Fruit fly (Drosophila melanogaster) whole organism, pupa: ENCODE results near the gene CG9300.

ENCODE experiments used
- CG10348 ChIP-seq: fragments of 200-800 bp; sonication (Bioruptor generic); IDR thresholded peaks from 2 replicates; pipeline ENCODE4 v1.3.6; 2022; ENCODE audit warnings: missing biosample characterization, missing genetic modification characterization
- CG12605 ChIP-seq: fragments of 200-800 bp; sonication (Bioruptor generic); IDR thresholded peaks from 2 replicates; pipeline ENCODE4 v1.3.6; 2022; ENCODE audit warnings: missing biosample characterization, missing genetic modification characterization
- CG13204 ChIP-seq: fragments of 200-800 bp; sonication (Bioruptor generic); optimal IDR thresholded peaks from 2 replicates; lab custom pipeline; 2018; ENCODE audit warnings: missing biosample characterization, mild to moderate bottlenecking, missing genetic modification characterization, moderate library complexity
- CG14655 ChIP-seq: fragments of 200-800 bp; sonication (Bioruptor generic); optimal IDR thresholded peaks from 3 replicates; lab custom pipeline; 2017; ENCODE audit warnings: mild to moderate bottlenecking, missing biosample characterization, missing genetic modification reagents, missing genetic modification characterization
- CG15710 ChIP-seq: fragments of 200-800 bp; sonication (Bioruptor generic); optimal IDR thresholded peaks from 2 replicates; lab custom pipeline; 2018; ENCODE audit warnings: missing biosample characterization, mild to moderate bottlenecking, missing genetic modification characterization, moderate library complexity
- CG17806 ChIP-seq: fragments of 200-800 bp; sonication (Bioruptor generic); optimal IDR thresholded peaks from 2 replicates; lab custom pipeline; 2018; ENCODE audit warnings: missing biosample characterization, mild to moderate bottlenecking, missing genetic modification characterization, moderate library complexity
- CG32121 ChIP-seq: fragments of 200-800 bp; sonication (Bioruptor generic); IDR thresholded peaks from 2 replicates; pipeline ENCODE4 v1.3.6; 2022; ENCODE audit warnings: missing biosample characterization, missing genetic modification characterization
- CG34367 ChIP-seq: fragments of 200-800 bp; sonication (Bioruptor generic); optimal IDR thresholded peaks from 2 replicates; lab custom pipeline; 2018; ENCODE audit warnings: missing biosample characterization, mild to moderate bottlenecking, missing genetic modification characterization
- CG4496 ChIP-seq: fragments of 200-800 bp; sonication (Bioruptor generic); IDR thresholded peaks from 3 replicates; pipeline ENCODE4 v1.3.6; 2022; ENCODE audit warnings: missing biosample characterization, missing genetic modification characterization
- CG8159 ChIP-seq: fragments of 200-800 bp; sonication (Bioruptor generic); optimal IDR thresholded peaks from 3 replicates; lab custom pipeline; 2018; ENCODE audit warnings: missing biosample characterization, mild to moderate bottlenecking, missing genetic modification characterization, moderate library complexity
- CG8301 ChIP-seq: fragments of 200-800 bp; sonication (Bioruptor generic); optimal IDR thresholded peaks from 2 replicates; lab custom pipeline; 2018; ENCODE audit warnings: missing biosample characterization, mild to moderate bottlenecking, missing genetic modification characterization
- CG9948 ChIP-seq: fragments of 200-800 bp; sonication (Bioruptor generic); optimal IDR thresholded peaks from 2 replicates; lab custom pipeline; 2018; ENCODE audit warnings: missing biosample characterization, mild to moderate bottlenecking, missing genetic modification characterization, moderate library complexity
- D1 ChIP-seq: fragments of 200-800 bp; sonication (Bioruptor generic); optimal IDR thresholded peaks from 2 replicates; lab custom pipeline; 2018; ENCODE audit warnings: missing biosample characterization, mild to moderate bottlenecking, missing genetic modification characterization, moderate library complexity
- EcR ChIP-seq: fragments of 200-800 bp; sonication (Bioruptor generic); optimal IDR thresholded peaks from 3 replicates; lab custom pipeline; 2019; ENCODE audit warnings: missing biosample characterization, missing genetic modification characterization, mild to moderate bottlenecking, moderate library complexity, missing genetic modification reagents
- Ets98B ChIP-seq: fragments of 200-800 bp; sonication (Bioruptor generic); IDR thresholded peaks from 2 replicates; pipeline ENCODE4 v1.3.6; 2022; ENCODE audit warnings: missing biosample characterization, missing genetic modification characterization
- Pif1A ChIP-seq: fragments of 200-800 bp; sonication (Bioruptor generic); optimal IDR thresholded peaks from 3 replicates; lab custom pipeline; 2016; ENCODE audit warnings: missing biosample characterization, missing genetic modification characterization
- Pif1B ChIP-seq: fragments of 200-800 bp; sonication (Bioruptor generic); optimal IDR thresholded peaks from 3 replicates; lab custom pipeline; 2016; ENCODE audit warnings: missing biosample characterization, missing genetic modification characterization
- Snoo ChIP-seq: fragments of 200-800 bp; sonication (Bioruptor generic); optimal IDR thresholded peaks from 3 replicates; lab custom pipeline; 2017; ENCODE audit warnings: missing biosample characterization, mild to moderate bottlenecking, missing genetic modification characterization, inconsistent platforms
- fd96Ca ChIP-seq: fragments of 200-800 bp; sonication (Bioruptor generic); IDR thresholded peaks from 3 replicates; pipeline ENCODE4 v1.3.6; 2022; ENCODE audit warnings: missing biosample characterization, missing genetic modification characterization
- gl ChIP-seq: fragments of 200-800 bp; sonication (Bioruptor generic); optimal IDR thresholded peaks from 2 replicates; lab custom pipeline; 2018; ENCODE audit warnings: missing biosample characterization, mild to moderate bottlenecking, missing genetic modification characterization
- rn ChIP-seq: fragments of 200-800 bp; sonication (Bioruptor generic); IDR thresholded peaks from 2 replicates; pipeline ENCODE4 v1.3.6; 2022; ENCODE audit warnings: missing biosample characterization, missing genetic modification characterization

The CG9300 gene

dm6 chr3L:19557996-19558375 lies 5.8 kb downstream of the CG9300 start:
- no peak for TF ChIP-seq CG14655 (GFP tag; lab: Kevin White, UChicago)
- TF ChIP-seq Pif1B (GFP tag; lab: Kevin White, UChicago), result no peak
- TF ChIP-seq CG4496 (GFP tag; lab: Robert Waterston, UW), result peak; percentile 9; the same call in 1 of the 3 replicates
- TF ChIP-seq CG15710 (tag; lab: Kevin White, UChicago), result no peak
- TF ChIP-seq EcR (GFP tag; lab: Kevin White, UChicago), result peak; percentile 59
- no peak for TF ChIP-seq CG34367 (tag; lab: Kevin White, UChicago)
- no peak for TF ChIP-seq D1 (tag; lab: Kevin White, UChicago)
- TF ChIP-seq, all 21 proteins: peak for 2

- no peak for TF ChIP-seq CG34367 (tag; lab: Kevin White, UChicago)
- TF ChIP-seq CG8159 (tag; lab: Kevin White, UChicago), result no peak
- no peak for TF ChIP-seq Ets98B (GFP tag; lab: Robert Waterston, UW)
- TF ChIP-seq CG9948 (tag; lab: Kevin White, UChicago), result no peak
- no peak for TF ChIP-seq CG4496 (GFP tag; lab: Robert Waterston, UW)
- TF ChIP-seq Snoo (tag; lab: Kevin White, UChicago), result no peak
- TF ChIP-seq Pif1B (GFP tag; lab: Kevin White, UChicago), result no peak
- no peak for TF ChIP-seq Pif1A (GFP tag; lab: Kevin White, UChicago)
- TF ChIP-seq CG8301, result no peak
- TF ChIP-seq D1 (tag; lab: Kevin White, UChicago), result no peak
- TF ChIP-seq CG13204 (GFP tag; lab: Kevin White, UChicago), result no peak
These were observed 6.5 kb downstream of the CG9300 start for dm6 chr3L:19558674-19559073.

dm6 chr3L:19559171-19559570 lies 7.0 kb downstream of the CG9300 start:
- TF ChIP-seq EcR (GFP tag; lab: Kevin White, UChicago), result no peak
- no peak for TF ChIP-seq CG8159 (tag; lab: Kevin White, UChicago)
- TF ChIP-seq, all 21 proteins: peak for 0

- no peak for TF ChIP-seq Ets98B (GFP tag; lab: Robert Waterston, UW)
- TF ChIP-seq EcR (GFP tag; lab: Kevin White, UChicago), result peak; percentile 67
These were observed 7.9 kb downstream of the CG9300 start for dm6 chr3L:19560005-19560694.

- TF ChIP-seq CG8159 (tag; lab: Kevin White, UChicago) (peak; percentile 99), Ets98B (GFP tag; lab: Robert Waterston, UW) (peak; percentile 99), CG10348 (peak; percentile 93), CG8301 (peak; percentile 98), fd96Ca (GFP tag; lab: Robert Waterston, UW) (peak; percentile 98), Pif1B (GFP tag; lab: Kevin White, UChicago) (peak; percentile 97), CG32121 (GFP tag; lab: Robert Waterston, UW) (peak; percentile 99), CG15710 (tag; lab: Kevin White, UChicago) (peak; percentile 99), CG17806 (peak; percentile 99), CG9948 (tag; lab: Kevin White, UChicago) (peak; percentile 99), CG14655 (GFP tag; lab: Kevin White, UChicago) (peak; percentile 98), CG4496 (GFP tag; lab: Robert Waterston, UW) (peak; percentile 99), rn (GFP tag; lab: Robert Waterston, UW) (peak; percentile 95), CG13204 (GFP tag; lab: Kevin White, UChicago) (peak; percentile 98), D1 (tag; lab: Kevin White, UChicago) (peak; percentile 96), Snoo (tag; lab: Kevin White, UChicago) (peak; percentile 99), CG34367 (tag; lab: Kevin White, UChicago) (peak; percentile 98), gl (peak; percentile 97), CG12605 (GFP tag; lab: Robert Waterston, UW) (peak; percentile 98), EcR (GFP tag; lab: Kevin White, UChicago) (peak; percentile 74), Pif1A (GFP tag; lab: Kevin White, UChicago) (peak; percentile 99)
These were observed 8.6 kb downstream of the CG9300 start for dm6 chr3L:19560695-19561246.

- TF ChIP-seq CG9948 (tag; lab: Kevin White, UChicago) (peak; percentile 83), fd96Ca (GFP tag; lab: Robert Waterston, UW) (no peak), CG34367 (tag; lab: Kevin White, UChicago) (peak; percentile 60), CG12605 (GFP tag; lab: Robert Waterston, UW) (peak; percentile 68), gl (no peak), CG32121 (GFP tag; lab: Robert Waterston, UW) (peak; percentile 84), CG17806 (peak; percentile 78), CG14655 (GFP tag; lab: Kevin White, UChicago) (peak; percentile 71), Snoo (tag; lab: Kevin White, UChicago) (peak; percentile 79), CG15710 (tag; lab: Kevin White, UChicago) (peak; percentile 66), CG8159 (tag; lab: Kevin White, UChicago) (peak; percentile 74), CG10348 (peak; percentile 19; the same call in 1 of the 2 replicates), Pif1B (GFP tag; lab: Kevin White, UChicago) (peak; percentile 48), Ets98B (GFP tag; lab: Robert Waterston, UW) (peak; percentile 73; the same call in 1 of the 2 replicates), EcR (GFP tag; lab: Kevin White, UChicago) (no peak), rn (GFP tag; lab: Robert Waterston, UW) (no peak), CG4496 (GFP tag; lab: Robert Waterston, UW) (peak; percentile 78; the same call in 2 of the 3 replicates), Pif1A (GFP tag; lab: Kevin White, UChicago) (peak; percentile 67), CG13204 (GFP tag; lab: Kevin White, UChicago) (no peak), CG8301 (peak; percentile 79), D1 (tag; lab: Kevin White, UChicago) (peak; percentile 75)
- TF ChIP-seq, all 21 proteins: peak for 16
These were observed 9.5 kb downstream of the CG9300 start for dm6 chr3L:19561745-19562144.
